Worm (Caenorhabditis elegans) whole organism, L4/young adult: Measurements from ENCODE around the gene lin-2.

ENCODE experiments used
- W03F9.2 ChIP-seq: fragments of 150-350 bp; optimal IDR thresholded peaks from 2 replicates; lab custom pipeline; 2014; ENCODE audit warnings: missing biosample characterization, missing genetic modification characterization
- dao-5 ChIP-seq: sonication (generic microtip); optimal IDR thresholded peaks from 2 replicates; lab custom pipeline; 2016; ENCODE audit warnings: missing genotype, missing genetic modification characterization, moderate library complexity, missing compliant biosample characterization
- him-1 ChIP-seq: sonication (generic microtip); optimal IDR thresholded peaks from 2 replicates; lab custom pipeline; 2016; ENCODE audit warnings: missing genotype, missing genetic modification reagents, missing genetic modification characterization, missing compliant biosample characterization

- TF ChIP-seq him-1 (no peak), dao-5 (tag; lab: Kevin White, UChicago) (no peak), W03F9.2 (tag; lab: Kevin White, UChicago) (no peak)
Measured at ce11 chrX:12449262-12449942, 35.6 kb upstream of the lin-2 start, which contains the start of gene T18D3.6.
